Fruit fly (Drosophila melanogaster) whole organism, embryonic: ENCODE measurements around the gene CG43120.

Experiments used
- CG10267 ChIP-seq: fragments of 200-800 bp; sonication (Bioruptor generic); optimal IDR thresholded peaks from 2 replicates; lab custom pipeline; 2018; ENCODE audit warnings: missing biosample characterization, mild to moderate bottlenecking, missing genetic modification characterization, moderate library complexity
- CG10654 ChIP-seq: fragments of 200-800 bp; sonication (Bioruptor generic); optimal IDR thresholded peaks from 2 replicates; lab custom pipeline; 2016; ENCODE audit warnings: missing biosample characterization, missing genetic modification characterization
- CG10959 ChIP-seq: fragments of 200-800 bp; sonication (Bioruptor generic); IDR thresholded peaks from 2 replicates; pipeline ENCODE4 v1.3.6; 2022; ENCODE audit warnings: missing biosample characterization, missing genetic modification characterization
- CG11695 ChIP-seq: fragments of 200-800 bp; sonication (Bioruptor generic); IDR thresholded peaks from 3 replicates; pipeline ENCODE4 v1.3.6; 2022; ENCODE audit warnings: missing biosample characterization, missing genetic modification characterization
- CG14014 ChIP-seq: fragments of 200-800 bp; sonication (Bioruptor generic); IDR thresholded peaks from 2 replicates; pipeline ENCODE4 v1.3.6; 2022; ENCODE audit warnings: missing biosample characterization, missing genetic modification characterization
- CG16779 ChIP-seq: fragments of 200-800 bp; sonication (Bioruptor generic); IDR thresholded peaks from 2 replicates; pipeline ENCODE4 v1.3.6; 2022; ENCODE audit warnings: missing biosample characterization, missing genetic modification characterization
- CG17612 ChIP-seq: fragments of 200-800 bp; sonication (Bioruptor generic); IDR thresholded peaks from 2 replicates; pipeline ENCODE4 v1.3.6; 2022; ENCODE audit warnings: missing biosample characterization, missing genetic modification characterization
- CG18764 ChIP-seq: fragments of 200-800 bp; sonication (Bioruptor generic); optimal IDR thresholded peaks from 3 replicates; lab custom pipeline; 2016; ENCODE audit warnings: missing biosample characterization, missing genetic modification characterization
- CG2875 ChIP-seq: fragments of 200-800 bp; sonication (Bioruptor generic); optimal IDR thresholded peaks from 2 replicates; lab custom pipeline; 2017; ENCODE audit warnings: missing biosample characterization, mild to moderate bottlenecking, missing genetic modification characterization, missing genetic modification reagents
- CG33213 ChIP-seq: fragments of 200-800 bp; sonication (Bioruptor generic); optimal IDR thresholded peaks from 3 replicates; lab custom pipeline; 2016; ENCODE audit warnings: missing biosample characterization, missing genetic modification characterization
- CG42726 ChIP-seq: fragments of 200-800 bp; sonication (Bioruptor generic); IDR thresholded peaks from 2 replicates; pipeline ENCODE4 v1.3.6; 2022; ENCODE audit warnings: missing biosample characterization, missing genetic modification characterization; ENCODE audit not compliant: partially characterized antibody
- CG4424 ChIP-seq: fragments of 200-800 bp; sonication (Bioruptor generic); optimal IDR thresholded peaks from 3 replicates; lab custom pipeline; 2016; ENCODE audit warnings: missing biosample characterization, missing genetic modification characterization
- CG4820 ChIP-seq: fragments of 200-800 bp; sonication (Bioruptor generic); optimal IDR thresholded peaks from 3 replicates; lab custom pipeline; 2016; ENCODE audit warnings: missing biosample characterization, missing genetic modification characterization
- CG5245 ChIP-seq: fragments of 200-800 bp; sonication (Bioruptor generic); optimal IDR thresholded peaks from 3 replicates; lab custom pipeline; 2016; ENCODE audit warnings: missing biosample characterization, missing genetic modification characterization
- CG7963 ChIP-seq: fragments of 200-800 bp; sonication (Bioruptor generic); IDR thresholded peaks from 3 replicates; pipeline ENCODE4 v1.3.6; 2022; ENCODE audit warnings: missing biosample characterization, missing genetic modification characterization; ENCODE audit not compliant: partially characterized antibody
- CG8359 ChIP-seq: fragments of 200-800 bp; sonication (Bioruptor generic); optimal IDR thresholded peaks from 2 replicates; lab custom pipeline; 2017; ENCODE audit warnings: missing biosample characterization, mild to moderate bottlenecking, missing genetic modification characterization, borderline replicate concordance
- CG8924 ChIP-seq: fragments of 200-800 bp; optimal IDR thresholded peaks from 3 replicates; lab custom pipeline; 2019; ENCODE audit warnings: missing biosample characterization, mild to moderate bottlenecking, missing genetic modification characterization, moderate library complexity
- CG9215 ChIP-seq: fragments of 200-800 bp; sonication (Bioruptor generic); IDR thresholded peaks from 2 replicates; pipeline ENCODE4 v1.3.6; 2022; ENCODE audit warnings: missing biosample characterization, missing genetic modification characterization
- CG9437 ChIP-seq: fragments of 200-800 bp; sonication (Bioruptor generic); optimal IDR thresholded peaks from 2 replicates; lab custom pipeline; 2018; ENCODE audit warnings: missing biosample characterization, mild to moderate bottlenecking, missing genetic modification characterization
- CG9932 ChIP-seq: fragments of 200-800 bp; sonication (Bioruptor generic); IDR thresholded peaks from 2 replicates; pipeline ENCODE4 v1.3.6; 2022; ENCODE audit warnings: missing biosample characterization, missing genetic modification characterization
- D19A ChIP-seq: fragments of 200-800 bp; optimal IDR thresholded peaks from 3 replicates; lab custom pipeline; 2019; ENCODE audit warnings: missing biosample characterization, mild to moderate bottlenecking, missing genetic modification characterization, moderate library complexity
- H15 ChIP-seq: fragments of 200-800 bp; sonication (Bioruptor generic); IDR thresholded peaks from 3 replicates; pipeline ENCODE4 v1.3.6; 2022; ENCODE audit warnings: missing biosample characterization, missing genetic modification characterization
- HLHmδ ChIP-seq: fragments of 200-800 bp; sonication (Bioruptor generic); optimal IDR thresholded peaks from 2 replicates; lab custom pipeline; 2018; ENCODE audit warnings: missing biosample characterization, mild to moderate bottlenecking, missing genetic modification characterization, moderate library complexity
- NC2β ChIP-seq: fragments of 200-800 bp; sonication (Bioruptor generic); optimal IDR thresholded peaks from 2 replicates; lab custom pipeline; 2016; ENCODE audit warnings: missing biosample characterization, missing genetic modification characterization
- Optix ChIP-seq: fragments of 200-800 bp; sonication (Bioruptor generic); IDR thresholded peaks from 3 replicates; pipeline ENCODE4 v1.3.6; 2022; ENCODE audit warnings: missing biosample characterization, missing genetic modification characterization
- Stat92E ChIP-seq, 3 experiments: fragments of >200 bp in 2 of 3; fragments of 200-800 bp in 1 of 3; sonication (Bioruptor generic) in 1 of 3; optimal IDR thresholded peaks; 2 replicates each; lab custom pipeline; 2017 to 2019; ENCODE audit warnings: missing biosample characterization in 3 of 3, missing genetic modification characterization in 3 of 3, mild to moderate bottlenecking in 1 of 3, moderate library complexity in 1 of 3
- ap ChIP-seq: fragments of 200-800 bp; sonication (Bioruptor generic); IDR thresholded peaks from 2 replicates; pipeline ENCODE4 v1.3.6; 2022; ENCODE audit warnings: missing biosample characterization, missing genetic modification characterization
- bcd ChIP-seq: fragments of 200-800 bp; sonication (Bioruptor generic); optimal IDR thresholded peaks from 2 replicates; lab custom pipeline; 2017; ENCODE audit warnings: missing biosample characterization, mild to moderate bottlenecking, missing genetic modification characterization
- bigmax ChIP-seq: fragments of 200-800 bp; sonication (Bioruptor generic); optimal IDR thresholded peaks from 2 replicates; lab custom pipeline; 2018; ENCODE audit warnings: missing biosample characterization, mild to moderate bottlenecking, missing genetic modification characterization
- br ChIP-seq: fragments of >200 bp; optimal IDR thresholded peaks from 2 replicates; lab custom pipeline; 2017
- bsh ChIP-seq, 2 experiments: fragments of 200-800 bp; sonication (Bioruptor generic); optimal IDR thresholded peaks; 2 replicates each; lab custom pipeline; 2017 to 2018; ENCODE audit warnings: mild to moderate bottlenecking in 2 of 2, missing biosample characterization in 2 of 2, missing genetic modification characterization in 2 of 2, moderate library complexity in 1 of 2
- caup ChIP-seq: fragments of 200-800 bp; sonication (Bioruptor generic); optimal IDR thresholded peaks from 3 replicates; lab custom pipeline; 2017; ENCODE audit warnings: missing biosample characterization, mild to moderate bottlenecking, missing genetic modification characterization, moderate library complexity; ENCODE audit not compliant: severe bottlenecking
- chif ChIP-seq, 2 experiments: fragments of 200-800 bp; sonication (Bioruptor generic); optimal IDR thresholded peaks; 3 replicates each; lab custom pipeline; 2016; ENCODE audit warnings: missing biosample characterization in 2 of 2, missing genetic modification characterization in 2 of 2
- corto ChIP-seq: fragments of 200-800 bp; sonication (Bioruptor generic); optimal IDR thresholded peaks from 2 replicates; lab custom pipeline; 2016; ENCODE audit warnings: missing biosample characterization, mild to moderate bottlenecking, missing genetic modification characterization, moderate library complexity
- cwo ChIP-seq: fragments of 200-800 bp; sonication (Bioruptor generic); optimal IDR thresholded peaks from 3 replicates; lab custom pipeline; 2017; ENCODE audit warnings: missing biosample characterization, missing genetic modification characterization, mild to moderate bottlenecking, moderate library complexity, missing genetic modification reagents
- dmrt11E ChIP-seq: fragments of 200-800 bp; sonication (Bioruptor generic); optimal IDR thresholded peaks from 3 replicates; lab custom pipeline; 2018; ENCODE audit warnings: missing biosample characterization, mild to moderate bottlenecking, missing genetic modification characterization, moderate library complexity
- en ChIP-seq: fragments of 200-800 bp; sonication (Bioruptor generic); optimal IDR thresholded peaks from 2 replicates; lab custom pipeline; 2016; ENCODE audit warnings: missing biosample characterization, missing genetic modification characterization
- fd102C ChIP-seq: fragments of 200-800 bp; sonication (Bioruptor generic); optimal IDR thresholded peaks from 2 replicates; lab custom pipeline; 2018; ENCODE audit warnings: missing biosample characterization, mild to moderate bottlenecking, missing genetic modification characterization, moderate library complexity
- fru ChIP-seq: fragments of >200 bp; optimal IDR thresholded peaks from 2 replicates; lab custom pipeline; 2017
- jing ChIP-seq: fragments of 200-800 bp; sonication (Bioruptor generic); optimal IDR thresholded peaks from 2 replicates; lab custom pipeline; 2018; ENCODE audit warnings: missing biosample characterization, mild to moderate bottlenecking, missing genetic modification characterization
- jumu ChIP-seq: fragments of 200-800 bp; sonication (Bioruptor generic); optimal IDR thresholded peaks from 3 replicates; lab custom pipeline; 2016; ENCODE audit warnings: missing biosample characterization, missing genetic modification characterization
- odd ChIP-seq: fragments of 200-800 bp; sonication (Bioruptor generic); optimal IDR thresholded peaks from 2 replicates; lab custom pipeline; 2017; ENCODE audit warnings: missing biosample characterization, mild to moderate bottlenecking, missing genetic modification characterization
- pan ChIP-seq, 4 experiments: fragments of >200 bp in 3 of 4; fragments of 200-800 bp in 1 of 4; sonication (Bioruptor generic) in 1 of 4; optimal IDR thresholded peaks in 3 of 4; IDR thresholded peaks in 1 of 4; 2 replicates each; pipeline versions ENCODE4 v1.3.6 to Lab custom; 2017 to 2022; ENCODE audit warnings: missing biosample characterization in 2 of 4, missing genetic modification characterization in 2 of 4, mixed read lengths in 1 of 4
- pnt ChIP-seq: fragments of 200-800 bp; sonication (Bioruptor generic); optimal IDR thresholded peaks from 3 replicates; lab custom pipeline; 2016; ENCODE audit warnings: missing biosample characterization, missing genetic modification characterization
- pros ChIP-seq: fragments of 200-800 bp; sonication (Bioruptor generic); optimal IDR thresholded peaks from 3 replicates; lab custom pipeline; 2019; ENCODE audit warnings: missing biosample characterization, mild to moderate bottlenecking, missing genetic modification characterization, moderate library complexity
- shn ChIP-seq: fragments of 200-800 bp; sonication (Bioruptor generic); optimal IDR thresholded peaks from 3 replicates; lab custom pipeline; 2016; ENCODE audit warnings: missing biosample characterization, missing genetic modification characterization
- ssp ChIP-seq: fragments of 200-800 bp; sonication (Bioruptor generic); IDR thresholded peaks from 2 replicates; pipeline ENCODE4 v1.3.6; 2022; ENCODE audit warnings: missing biosample characterization, missing genetic modification characterization
- unc-4 ChIP-seq: fragments of 200-800 bp; sonication (Bioruptor generic); IDR thresholded peaks from 2 replicates; pipeline ENCODE4 v1.3.6; 2022; ENCODE audit warnings: missing biosample characterization, missing genetic modification characterization; ENCODE audit not compliant: partially characterized antibody
- unpg ChIP-seq: fragments of 200-800 bp; sonication (Bioruptor generic); optimal IDR thresholded peaks from 3 replicates; lab custom pipeline; 2018; ENCODE audit warnings: missing biosample characterization, mild to moderate bottlenecking, missing genetic modification characterization, moderate library complexity
- z ChIP-seq: fragments of 200-800 bp; sonication (Bioruptor generic); IDR thresholded peaks from 3 replicates; pipeline ENCODE4 v1.3.6; 2022; ENCODE audit warnings: missing biosample characterization, missing genetic modification characterization

Gene CG43120

DNA sequence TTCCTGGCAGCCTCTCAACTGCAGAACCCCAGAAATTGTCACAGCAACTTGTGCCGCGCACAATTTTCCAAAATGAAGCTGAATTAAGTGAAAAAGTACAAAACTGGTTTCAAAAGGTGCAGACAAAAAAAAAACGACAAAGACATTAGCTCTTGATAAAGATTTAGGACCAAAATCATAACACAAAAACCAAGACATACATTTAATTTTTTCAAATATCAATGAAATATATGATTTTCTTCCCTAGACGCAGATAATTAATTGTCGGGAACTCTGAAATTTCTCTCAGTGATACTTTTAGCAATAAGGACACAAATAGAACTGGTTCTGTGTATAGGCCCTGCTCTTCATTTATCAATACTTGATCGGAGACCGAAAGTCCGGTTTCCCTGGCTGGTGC is 17.0 kb upstream of the CG43120 start (continued):
- TF ChIP-seq unc-4 (GFP tag; lab: Robert Waterston, UW) (no peak), CG8924 (tag; lab: Kevin White, UChicago) (peak; percentile 11), CG10654 (GFP tag; lab: Kevin White, UChicago) (no peak), CG7963 (GFP tag; lab: Robert Waterston, UW) (no peak), CG5245 (GFP tag; lab: Kevin White, UChicago) (peak; percentile 37), CG42726 (no peak), ssp (GFP tag; lab: Robert Waterston, UW) (peak; percentile 30; the same call in 1 of the 2 replicates), br (lab: Kevin White, UChicago) (no peak), Optix (GFP tag; lab: Robert Waterston, UW) (no peak), unpg (GFP tag; lab: Kevin White, UChicago) (peak; percentile 34), pros (GFP tag; lab: Kevin White, UChicago) (no peak), caup (GFP tag; lab: Kevin White, UChicago) (no peak), D19A (tag; lab: Kevin White, UChicago) (peak; percentile 9), bigmax (GFP tag; lab: Kevin White, UChicago) (no peak), CG9437 (GFP tag; lab: Kevin White, UChicago) (no peak), shn (GFP tag; lab: Kevin White, UChicago) (no peak), CG10959 (peak; percentile 51), CG11695 (0 out of 3 replicates have a peak, but pooled peaks have one; percentile 29), odd (GFP tag; lab: Kevin White, UChicago) (no peak), CG33213 (GFP tag; lab: Kevin White, UChicago) (no peak), Stat92E (GFP tag; optimal IDR thresholded peaks at IDR 0.05; lab: Kevin White, UChicago) (no peak), z (no peak), cwo (no peak), CG14014 (GFP tag; lab: Robert Waterston, UW) (no peak), dmrt11E (peak; percentile 91), ap (GFP tag; lab: Robert Waterston, UW) (no peak), CG9215 (GFP tag; lab: Robert Waterston, UW) (no peak), NC2β (GFP tag; lab: Kevin White, UChicago) (peak; percentile 64), fru (lab: Kevin White, UChicago) (no peak), CG4820 (GFP tag; lab: Kevin White, UChicago) (no peak), CG9932 (GFP tag; lab: Robert Waterston, UW) (no peak), en (GFP tag; lab: Kevin White, UChicago) (peak; percentile 28), HLHmδ (GFP tag; lab: Kevin White, UChicago) (no peak), pnt (GFP tag; lab: Kevin White, UChicago) (peak; percentile 34), CG8359 (GFP tag; lab: Kevin White, UChicago) (no peak), fd102C (GFP tag; lab: Kevin White, UChicago) (peak; percentile 52), jing (GFP tag; lab: Kevin White, UChicago) (no peak), CG16779 (GFP tag; lab: Robert Waterston, UW) (no peak), CG18764 (no peak), chif (GFP tag; optimal IDR thresholded peaks at IDR 0.05; lab: Kevin White, UChicago) (peak; percentile 21 to 83), bsh (GFP tag; optimal IDR thresholded peaks at IDR 0.05; lab: Kevin White, UChicago) (peak; percentile 73 to 84), CG4424 (GFP tag; lab: Kevin White, UChicago) (peak; percentile 20), CG2875 (GFP tag; lab: Kevin White, UChicago) (peak; percentile 12), pan (optimal IDR thresholded peaks at IDR 0.05; lab: Kevin White, UChicago) (no peak), pan (GFP tag; optimal IDR thresholded peaks at IDR 0.05 in 1 of 2, IDR thresholded peaks at IDR 0.05 in 1 of 2) (peak in 1 of 2 experiments; percentile 12), jumu (no peak), H15 (GFP tag; lab: Robert Waterston, UW) (0 out of 3 replicates have a peak, but pooled peaks have one; percentile 50), CG17612 (GFP tag; lab: Robert Waterston, UW) (no peak), corto (peak; percentile 80), bcd (GFP tag; lab: Kevin White, UChicago) (no peak), CG10267 (tag; lab: Kevin White, UChicago) (peak; percentile 23)
